Worm (Caenorhabditis elegans) whole organism, young adult: Measurements from ENCODE around the gene F17E9.2.

Experiments
- C17E4.6 ChIP-seq: fragments of 200-800 bp; sonication (Bioruptor generic); IDR thresholded peaks from 2 replicates; pipeline ENCODE4 v1.3.6; 2022; ENCODE audit warnings: missing genetic modification reagents, missing genetic modification characterization, missing compliant biosample characterization
- F10E7.11 ChIP-seq: sonication (generic microtip); optimal IDR thresholded peaks from 2 replicates; lab custom pipeline; 2017; ENCODE audit warnings: mild to moderate bottlenecking, missing genetic modification characterization, moderate library complexity, missing compliant biosample characterization
- F23B12.7 ChIP-seq: sonication (generic microtip); optimal IDR thresholded peaks from 2 replicates; lab custom pipeline; 2017; ENCODE audit warnings: missing genetic modification characterization, mild to moderate bottlenecking, missing compliant biosample characterization, antibody characterized with exemption, moderate library complexity; ENCODE audit not compliant: insufficient read depth
- F33H1.4 ChIP-seq: fragments of 200-800 bp; sonication (Bioruptor generic); IDR thresholded peaks from 2 replicates; pipeline ENCODE4 v1.3.6; 2022; ENCODE audit warnings: missing genetic modification reagents, missing genetic modification characterization, missing compliant biosample characterization
- F37B4.10 ChIP-seq: fragments of 200-800 bp; sonication (Bioruptor generic); IDR thresholded peaks from 2 replicates; pipeline ENCODE4 v1.3.6; 2022; ENCODE audit warnings: missing genetic modification characterization, missing compliant biosample characterization
- K11D2.4 ChIP-seq: fragments of 200-800 bp; sonication (Bioruptor generic); IDR thresholded peaks from 2 replicates; pipeline ENCODE4 v1.3.6; 2022; ENCODE audit warnings: missing genetic modification reagents, missing genetic modification characterization, missing compliant biosample characterization
- Y53F4B.3 ChIP-seq: fragments of 200-800 bp; sonication (Bioruptor generic); IDR thresholded peaks from 2 replicates; pipeline ENCODE4 v1.3.6; 2022; ENCODE audit warnings: missing genetic modification reagents, missing genetic modification characterization, missing compliant biosample characterization
- Y95B8A.8 ChIP-seq: fragments of 200-800 bp; sonication (Bioruptor generic); IDR thresholded peaks from 2 replicates; pipeline ENCODE4 v1.3.6; 2022; ENCODE audit warnings: missing genetic modification reagents, missing genetic modification characterization, missing compliant biosample characterization
- aptf-3 ChIP-seq: fragments of 200-800 bp; sonication (Bioruptor generic); IDR thresholded peaks from 2 replicates; pipeline ENCODE4 v1.3.6; 2022; ENCODE audit warnings: missing genetic modification characterization, missing compliant biosample characterization
- athp-1 ChIP-seq: sonication (generic microtip); optimal IDR thresholded peaks from 2 replicates; lab custom pipeline; 2017; ENCODE audit warnings: mild to moderate bottlenecking, missing genetic modification characterization, missing compliant biosample characterization
- attf-5 ChIP-seq: fragments of 200-800 bp; sonication (Bioruptor generic); optimal IDR thresholded peaks from 2 replicates; lab custom pipeline; 2018; ENCODE audit warnings: mild to moderate bottlenecking, missing genetic modification characterization, missing compliant biosample characterization
- ceh-100 ChIP-seq: fragments of 200-800 bp; sonication (Bioruptor generic); IDR thresholded peaks from 2 replicates; pipeline ENCODE4 v1.3.6; 2022; ENCODE audit warnings: missing genetic modification reagents, missing genetic modification characterization, missing compliant biosample characterization
- ceh-40 ChIP-seq: fragments of 200-800 bp; sonication (Bioruptor generic); IDR thresholded peaks from 2 replicates; pipeline ENCODE4 v1.3.6; 2022; ENCODE audit warnings: missing genetic modification characterization, missing compliant biosample characterization
- him-1 ChIP-seq: sonication (generic microtip); optimal IDR thresholded peaks from 2 replicates; lab custom pipeline; 2016; ENCODE audit warnings: missing genotype, missing genetic modification reagents, missing genetic modification characterization, missing compliant biosample characterization
- hlh-26 ChIP-seq: fragments of 200-800 bp; sonication (Bioruptor generic); conservative IDR thresholded peaks from 2 replicates; pipeline ENCODE4 v1.3.6; 2022; ENCODE audit warnings: missing genetic modification reagents, missing genetic modification characterization, missing compliant biosample characterization
- hrde-1 ChIP-seq: sonication (generic microtip); optimal IDR thresholded peaks from 2 replicates; lab custom pipeline; 2016; ENCODE audit warnings: missing genetic modification characterization, mild to moderate bottlenecking, missing compliant biosample characterization, moderate library complexity, missing genotype, missing genetic modification reagents, borderline replicate concordance
- hsf-1 ChIP-seq: fragments of 200-800 bp; sonication (Bioruptor generic); IDR thresholded peaks from 2 replicates; pipeline ENCODE4 v1.3.6; 2022; ENCODE audit warnings: missing genetic modification reagents, missing genetic modification characterization, missing compliant biosample characterization
- lsl-1 ChIP-seq: fragments of 200-800 bp; sonication (Bioruptor generic); optimal IDR thresholded peaks from 2 replicates; lab custom pipeline; 2018; ENCODE audit warnings: mild to moderate bottlenecking, missing genetic modification characterization, moderate library complexity, missing compliant biosample characterization
- lsy-27 ChIP-seq: sonication (generic microtip); optimal IDR thresholded peaks from 2 replicates; lab custom pipeline; 2017; ENCODE audit warnings: missing genetic modification characterization, mild to moderate bottlenecking, missing compliant biosample characterization, antibody characterized with exemption, missing genotype, borderline replicate concordance; ENCODE audit not compliant: insufficient read depth
- mcd-1 ChIP-seq: fragments of 200-800 bp; sonication (Bioruptor generic); IDR thresholded peaks from 2 replicates; pipeline ENCODE4 v1.3.6; 2022; ENCODE audit warnings: missing genetic modification reagents, missing genetic modification characterization, missing compliant biosample characterization
- mel-28 ChIP-seq: sonication (generic microtip); optimal IDR thresholded peaks from 2 replicates; lab custom pipeline; 2016; ENCODE audit warnings: borderline replicate concordance, mild to moderate bottlenecking, missing genetic modification characterization, missing compliant biosample characterization
- mes-4 ChIP-seq: sonication (generic microtip); optimal IDR thresholded peaks from 2 replicates; lab custom pipeline; 2016; ENCODE audit warnings: missing genotype, missing genetic modification characterization, missing compliant biosample characterization
- mxl-1 ChIP-seq: sonication (generic microtip); optimal IDR thresholded peaks from 2 replicates; lab custom pipeline; 2016; ENCODE audit warnings: missing genetic modification characterization, missing compliant biosample characterization
- pbrm-1 ChIP-seq: fragments of 200-800 bp; sonication (Bioruptor generic); IDR thresholded peaks from 2 replicates; pipeline ENCODE4 v1.3.6; 2022; ENCODE audit warnings: missing genetic modification reagents, missing genetic modification characterization, missing compliant biosample characterization
- pha-4 ChIP-seq: fragments of 150-350 bp; sonication (generic microtip); optimal IDR thresholded peaks from 2 replicates; lab custom pipeline; 2014; ENCODE audit warnings: missing biosample characterization, missing genetic modification reagents, missing genetic modification characterization
- rcor-1 ChIP-seq: fragments of 200-800 bp; sonication (Bioruptor generic); IDR thresholded peaks from 2 replicates; pipeline ENCODE4 v1.3.6; 2022; ENCODE audit warnings: missing genetic modification reagents, missing genetic modification characterization, missing compliant biosample characterization
- rec-8 ChIP-seq, 2 experiments: sonication (generic microtip); optimal IDR thresholded peaks; 2 replicates each; lab custom pipeline; 2016; ENCODE audit warnings: mild to moderate bottlenecking in 2 of 2, missing genetic modification characterization in 2 of 2, missing genetic modification reagents in 2 of 2, missing genotype in 2 of 2, missing biosample characterization in 1 of 2, missing compliant biosample characterization in 1 of 2, moderate library complexity in 1 of 2
- repo-1 ChIP-seq: sonication (generic microtip); optimal IDR thresholded peaks from 2 replicates; lab custom pipeline; 2017; ENCODE audit warnings: mild to moderate bottlenecking, missing genetic modification characterization, missing compliant biosample characterization
- sea-2 ChIP-seq: fragments of 200-800 bp; sonication (Bioruptor generic); IDR thresholded peaks from 2 replicates; pipeline ENCODE4 v1.3.6; 2022; ENCODE audit warnings: missing genetic modification characterization, missing compliant biosample characterization
- snpc-1.3 ChIP-seq: sonication (generic microtip); optimal IDR thresholded peaks from 2 replicates; lab custom pipeline; 2017; ENCODE audit warnings: missing genetic modification characterization, mild to moderate bottlenecking, missing compliant biosample characterization, antibody characterized with exemption, moderate library complexity, missing genotype, missing genetic modification reagents; ENCODE audit not compliant: insufficient read depth
- tbp1 ChIP-seq: fragments of 200-800 bp; sonication (Bioruptor generic); optimal IDR thresholded peaks from 2 replicates; lab custom pipeline; 2018; ENCODE audit warnings: mild to moderate bottlenecking, missing genetic modification characterization, missing compliant biosample characterization
- xnd-1 ChIP-seq: sonication (generic microtip); optimal IDR thresholded peaks from 2 replicates; lab custom pipeline; 2016; ENCODE audit warnings: missing genotype, missing genetic modification reagents, missing genetic modification characterization, missing compliant biosample characterization
- ztf-18 ChIP-seq: sonication (generic microtip); optimal IDR thresholded peaks from 2 replicates; lab custom pipeline; 2016; ENCODE audit warnings: missing genotype, mild to moderate bottlenecking, missing genetic modification characterization, missing compliant biosample characterization
- ztf-3 ChIP-seq: fragments of 200-800 bp; sonication (Bioruptor generic); optimal IDR thresholded peaks from 2 replicates; lab custom pipeline; 2018; ENCODE audit warnings: mild to moderate bottlenecking, missing genetic modification characterization, missing compliant biosample characterization

F17E9.2 gene

ce11 chrIV:8339636-8340035 lies 16.1 kb upstream of the F17E9.2 start, which contains the start of gene lgc-6:
lgc-6 (plus strand) TSS chrIV:8339936.
- TF ChIP-seq Y53F4B.3 (no peak), attf-5 (GFP tag; lab: Kevin White, UChicago) (no peak)

ce11 chrIV:8342385-8342784 lies 13.3 kb upstream of the F17E9.2 start, which contains the start of gene lgc-5:
lgc-5 (plus strand) TSS chrIV:8342685.
- no peak for TF ChIP-seq athp-1 (tag; lab: Kevin White, UChicago)
- no peak for TF ChIP-seq pha-4 (tag; lab: Kevin White, UChicago)
- TF ChIP-seq mxl-1 (tag; lab: Kevin White, UChicago) = no peak

- no peak for TF ChIP-seq lsy-27 (tag; lab: Kevin White, UChicago)
- TF ChIP-seq hsf-1 (GFP tag; lab: Robert Waterston, UW) = no peak
- TF ChIP-seq pbrm-1 = no peak
- TF ChIP-seq him-1 (tag; lab: Kevin White, UChicago) = no peak
- TF ChIP-seq snpc-1.3 (tag; lab: Kevin White, UChicago) = no peak
- TF ChIP-seq rec-8 (tag; optimal IDR thresholded peaks at IDR 0.05; lab: Kevin White, UChicago) = no peak
- TF ChIP-seq tbp1 (GFP tag; lab: Kevin White, UChicago) = no peak
- no peak for TF ChIP-seq Y95B8A.8 (GFP tag; lab: Robert Waterston, UW)
- no peak for TF ChIP-seq ztf-3
- no peak for TF ChIP-seq sea-2 (GFP tag; lab: Robert Waterston, UW)
These were observed 10.2 kb upstream of the F17E9.2 start, which contains the start of gene F17E9.5 for ce11 chrIV:8345518-8345917. F17E9.5 (plus strand) TSS chrIV:8345818.

- no peak for TF ChIP-seq F23B12.7
- TF ChIP-seq F37B4.10 = no peak
- no peak for TF ChIP-seq ceh-100 (GFP tag; lab: Robert Waterston, UW)
- TF ChIP-seq aptf-3 = no peak
- no peak for TF ChIP-seq hlh-26
- TF ChIP-seq ztf-18 (tag; lab: Kevin White, UChicago) = no peak
- TF ChIP-seq mcd-1 (GFP tag; lab: Robert Waterston, UW) = no peak
- TF ChIP-seq him-1 (tag; lab: Kevin White, UChicago) = no peak
- no peak for TF ChIP-seq F33H1.4
- TF ChIP-seq rcor-1 (GFP tag; lab: Robert Waterston, UW) = no peak
- TF ChIP-seq F10E7.11 = no peak
- TF ChIP-seq K11D2.4 (GFP tag; lab: Robert Waterston, UW) = no peak
- TF ChIP-seq hrde-1 (tag; lab: Kevin White, UChicago) = no peak
- no peak for TF ChIP-seq ceh-40 (GFP tag; lab: Robert Waterston, UW)
- no peak for TF ChIP-seq xnd-1
- TF ChIP-seq lsl-1 (GFP tag; lab: Kevin White, UChicago) = no peak
- TF ChIP-seq mes-4 (tag; lab: Kevin White, UChicago) = no peak
- TF ChIP-seq repo-1 (tag; lab: Kevin White, UChicago) = no peak
- no peak for TF ChIP-seq mel-28
- no peak for TF ChIP-seq C17E4.6 (GFP tag; lab: Robert Waterston, UW)
These were observed 8.6 kb upstream of the F17E9.2 start, which contains the start of the genes F17E9.18 and F17E9.15 for ce11 chrIV:8347051-8347450. F17E9.18 (minus strand) TSS chrIV:8347151. F17E9.15 (plus strand) TSS chrIV:8347418.
